Fruit fly (Drosophila melanogaster): ENCODE results near the gene E23.

Gene E23

DNA sequence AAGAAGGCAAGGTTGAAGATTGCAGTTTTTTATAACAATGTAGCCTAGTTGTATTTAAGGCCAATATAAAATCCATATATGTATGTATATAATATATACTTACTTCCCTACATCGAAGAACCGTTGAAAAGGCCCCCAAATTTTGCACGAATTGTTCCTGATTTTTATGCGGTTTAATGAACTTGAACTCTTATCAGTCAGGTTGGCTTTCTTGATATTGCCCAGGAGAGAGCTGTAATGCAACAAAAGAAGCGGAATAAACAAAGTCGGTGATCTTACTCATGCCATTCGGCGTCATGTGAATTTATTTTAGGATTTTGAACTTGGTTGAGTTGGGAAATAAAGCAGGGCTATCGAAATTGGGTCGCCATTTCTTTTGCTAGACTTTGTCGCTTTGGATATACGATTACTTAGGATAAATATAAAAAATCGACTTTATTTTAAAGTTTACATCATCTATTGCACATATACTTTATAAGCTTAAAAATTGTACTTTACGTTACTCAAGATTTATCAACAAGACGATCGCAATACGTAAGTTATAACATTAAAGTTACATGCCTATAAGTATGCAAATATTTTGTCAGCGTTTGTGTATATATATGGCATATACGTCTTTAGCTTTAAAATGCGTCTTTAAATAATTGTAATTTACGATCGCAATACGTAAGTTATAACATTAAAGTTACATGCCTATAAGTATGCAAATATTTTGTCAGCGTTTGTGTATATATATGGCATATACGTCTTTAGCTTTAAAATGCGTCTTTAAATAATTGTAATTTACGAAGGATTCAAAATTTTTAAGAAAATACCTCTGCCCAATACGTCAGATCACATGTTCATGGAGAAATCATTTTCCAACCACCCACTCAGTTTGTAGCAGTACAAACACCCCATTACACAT lies 2.4 kb upstream of the E23 start, which contains the start of gene CG8838:
Gene CG8838 (plus strand): TSS at position 857 of the 907 bp plus-strand sequence.
- peak; percentile 60 for TF ChIP-seq noc (tag; optimal IDR thresholded peaks at IDR 0.05)

DNA sequence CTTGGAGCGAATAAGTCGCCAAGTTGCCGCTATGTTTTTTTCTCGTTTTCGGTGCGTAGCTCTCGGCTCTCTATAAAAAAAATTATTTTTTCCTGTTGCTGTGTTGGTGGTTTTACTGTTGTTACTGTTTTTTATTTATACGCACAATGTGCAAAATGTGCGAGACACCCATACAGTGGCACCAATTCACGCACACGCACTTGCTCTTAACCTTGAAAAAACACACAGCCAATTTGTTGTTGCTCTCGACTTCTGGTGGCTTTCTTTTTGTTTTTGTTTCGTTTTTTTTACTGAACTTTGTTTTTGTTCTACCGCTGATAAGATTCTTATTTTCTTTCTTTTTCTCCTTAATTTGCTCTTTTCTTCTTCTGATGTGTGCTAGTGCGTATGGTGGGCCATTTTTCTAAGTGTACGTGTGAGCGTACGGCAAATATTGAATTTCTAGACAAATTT lies 1.6 kb upstream of the E23 start:
- TF ChIP-seq noc (tag; optimal IDR thresholded peaks at IDR 0.05) = peak; percentile 77

- no peak for TF ChIP-seq noc (tag; optimal IDR thresholded peaks at IDR 0.05)
These were observed 1.2 kb upstream of the E23 start for dm6 chr2L:3355791-3356190.

DNA sequence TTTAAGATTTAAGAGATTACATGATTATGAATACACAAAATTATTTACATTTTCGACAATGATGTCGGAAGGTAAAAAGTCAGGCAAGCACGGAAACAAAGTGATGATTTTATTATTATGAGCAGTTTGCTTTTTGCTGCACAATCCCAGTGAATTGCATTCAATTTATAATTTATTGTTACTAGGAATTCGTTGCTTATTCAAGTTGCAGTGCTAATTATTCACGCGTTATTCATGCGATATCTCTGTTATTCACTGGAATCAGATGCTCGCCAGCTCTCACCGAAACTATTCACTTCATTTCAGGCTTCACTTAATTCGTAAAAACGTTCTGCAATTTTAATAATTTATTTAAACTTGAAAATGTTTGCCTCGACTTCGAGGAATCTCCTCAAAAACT lies 838 bp downstream of the E23 start:
- no peak for TF ChIP-seq noc (tag; optimal IDR thresholded peaks at IDR 0.05)

dm6 chr2L:3352927-3353326 lies 1.7 kb downstream of the E23 start:
- no peak for TF ChIP-seq noc (tag; optimal IDR thresholded peaks at IDR 0.05)

DNA sequence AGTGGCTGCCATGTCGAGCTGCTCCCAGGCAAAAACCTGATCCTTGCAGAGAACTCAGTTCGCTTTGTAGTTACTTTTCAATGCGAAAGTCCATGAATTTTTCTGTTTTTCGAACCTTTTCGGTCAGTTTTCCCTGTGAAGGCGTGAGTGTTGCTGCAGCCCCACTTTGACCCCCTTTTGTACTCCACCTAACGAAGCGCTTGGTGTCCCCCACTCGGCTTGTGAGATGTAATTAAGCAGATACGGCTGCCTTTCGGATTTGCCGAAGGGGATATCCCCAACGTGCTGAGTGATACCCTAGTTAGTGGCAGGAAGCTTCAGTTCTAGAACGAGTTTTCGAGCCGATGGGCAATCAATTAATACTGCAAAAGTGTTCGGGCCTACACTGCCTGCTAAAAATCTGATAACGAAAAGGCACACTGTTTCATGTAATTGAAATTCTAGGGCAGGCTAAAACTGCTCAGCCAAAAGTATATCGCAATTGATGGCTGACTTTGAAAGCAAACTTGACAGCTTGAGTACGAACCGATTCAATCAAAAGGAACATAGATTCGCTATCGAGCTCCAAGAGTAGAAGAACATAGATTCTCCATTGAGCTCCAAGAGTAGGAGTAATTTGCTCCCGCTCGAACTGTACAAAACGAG lies 2.9 kb downstream of the E23 start:
- no peak for TF ChIP-seq noc (tag; optimal IDR thresholded peaks at IDR 0.05)

DNA sequence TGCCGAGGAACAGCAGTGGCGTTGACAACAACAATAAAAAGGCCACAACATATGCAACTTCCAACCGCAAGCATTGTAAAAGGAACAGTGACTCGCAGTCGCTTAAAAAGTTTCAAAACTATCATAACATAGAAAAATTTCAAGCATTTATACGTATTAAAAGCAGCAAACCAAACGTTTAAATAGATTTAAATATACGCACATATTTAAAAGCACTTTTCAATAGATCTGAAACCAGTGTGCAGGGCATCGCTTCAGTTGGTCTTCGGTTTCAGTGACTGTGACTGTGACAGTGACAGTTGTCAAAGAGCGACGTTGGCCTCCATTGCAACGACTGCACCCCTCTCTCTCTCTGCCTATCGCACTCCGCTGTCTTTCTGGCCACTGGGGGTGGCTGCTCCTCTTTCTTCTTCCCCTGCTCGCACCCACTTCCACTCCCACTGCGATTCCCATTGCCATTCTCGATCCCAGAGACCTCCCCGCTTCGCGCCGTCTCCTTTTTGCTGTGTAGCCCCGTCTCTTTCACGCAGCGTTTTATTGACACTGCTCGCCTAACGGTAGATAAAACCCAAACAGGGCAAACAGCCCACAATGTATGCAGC lies 6.4 kb downstream of the E23 start:
- no peak for TF ChIP-seq noc (tag; optimal IDR thresholded peaks at IDR 0.05)

DNA sequence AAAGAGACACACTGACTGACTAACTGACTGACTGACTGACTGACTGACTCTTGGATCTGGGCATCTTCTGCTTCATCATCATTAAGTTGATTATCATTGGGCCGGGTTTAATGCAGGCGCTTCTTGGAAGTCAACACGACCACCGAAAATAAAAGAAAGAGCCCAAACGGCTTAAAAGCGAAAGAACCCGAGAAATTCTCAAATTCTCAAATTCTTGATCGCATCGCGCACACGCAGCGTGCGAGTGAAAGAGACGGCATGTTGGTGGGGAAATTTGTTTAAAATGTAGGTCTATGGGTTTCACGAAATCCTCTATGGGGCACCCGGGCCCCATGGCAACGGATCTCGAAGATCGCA lies 8.2 kb downstream of the E23 start:
- TF ChIP-seq noc (tag; optimal IDR thresholded peaks at IDR 0.05) = no peak

dm6 chr2L:3345763-3346482 lies 8.7 kb downstream of the E23 start:
- no peak for TF ChIP-seq noc (tag; optimal IDR thresholded peaks at IDR 0.05)

DNA sequence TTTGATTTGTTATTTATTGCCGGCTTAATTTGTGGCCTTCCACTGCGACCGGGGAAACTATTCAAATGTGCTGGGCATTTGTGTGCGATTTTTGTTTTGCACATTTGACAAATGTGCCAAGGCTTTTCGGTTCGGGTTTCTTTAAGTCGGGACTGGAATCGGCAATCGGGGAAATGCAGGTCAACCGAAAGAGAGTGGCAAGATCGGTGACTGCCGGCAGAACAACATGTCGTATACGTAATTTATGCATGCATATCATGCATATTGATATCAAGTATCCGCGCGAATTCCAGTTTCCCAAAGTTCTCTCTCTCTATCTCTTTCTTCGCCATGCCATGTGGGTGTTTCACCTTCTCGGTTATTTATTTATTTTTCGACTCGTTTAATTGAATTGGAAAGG lies 12.3 kb downstream of the E23 start:
- TF ChIP-seq noc (tag; optimal IDR thresholded peaks at IDR 0.05) = no peak

DNA sequence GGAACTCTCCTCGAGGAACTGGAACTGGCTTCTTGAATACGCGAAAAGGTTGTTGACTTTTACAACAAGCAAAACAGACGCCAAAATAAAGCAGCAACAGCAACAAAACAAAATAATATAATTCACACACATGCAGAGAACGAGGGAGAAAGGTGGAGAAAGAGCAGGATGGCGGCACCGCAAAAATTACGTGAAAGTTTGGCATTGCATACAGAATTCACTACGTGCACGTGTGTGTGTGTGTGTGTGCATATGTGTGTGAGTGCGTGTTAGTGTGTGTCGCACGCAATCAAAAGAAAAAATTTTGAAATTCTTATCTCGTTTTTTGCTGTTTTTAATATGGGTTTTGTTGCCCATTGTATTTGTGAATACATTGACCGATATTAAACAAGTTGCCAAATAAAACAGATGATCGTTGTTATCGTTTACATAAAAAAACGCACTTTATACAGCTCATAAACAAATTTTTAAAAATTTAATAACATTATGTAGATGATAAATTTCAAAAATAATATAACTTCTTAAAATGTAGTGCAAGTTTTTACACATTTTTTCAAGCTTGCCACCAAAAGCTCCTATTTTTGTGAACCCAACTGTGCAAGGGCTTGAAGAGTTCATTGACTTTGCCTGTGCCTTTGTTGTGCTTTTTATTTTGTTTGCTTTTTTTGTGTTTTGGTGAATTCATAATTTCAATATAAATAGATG lies 13.2 kb downstream of the E23 start:
- TF ChIP-seq noc (tag; optimal IDR thresholded peaks at IDR 0.05) = peak; percentile 55

DNA sequence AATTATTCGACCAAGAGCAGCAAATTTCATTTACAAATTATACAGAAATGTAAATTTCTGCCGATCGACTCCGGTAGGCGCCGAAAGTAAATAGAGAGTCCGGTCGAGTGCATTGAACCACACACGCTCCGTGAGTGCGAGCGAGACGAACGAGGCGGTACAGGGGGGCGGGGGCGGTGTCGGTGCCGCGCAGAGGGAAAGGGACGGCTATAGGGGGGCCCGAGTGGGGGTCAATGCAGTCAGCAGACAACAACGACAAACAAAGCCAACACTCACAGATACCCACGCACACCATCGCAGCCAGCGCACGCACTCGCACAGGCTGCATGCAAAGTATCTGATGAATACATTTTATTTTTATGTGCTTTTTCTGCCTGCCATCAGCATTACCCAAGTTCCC lies 15.2 kb downstream of the E23 start:
- no peak for TF ChIP-seq noc (tag; optimal IDR thresholded peaks at IDR 0.05)

- no peak for TF ChIP-seq noc (tag; optimal IDR thresholded peaks at IDR 0.05)
These were observed 15.9 kb downstream of the E23 start for dm6 chr2L:3338566-3339215.

dm6 chr2L:3332514-3332913 lies 22.1 kb downstream of the E23 start, which contains the start of gene CG15408:
Gene CG15408, plus strand, starts transcription at chr2L:3332814.
- no peak for TF ChIP-seq noc (tag; optimal IDR thresholded peaks at IDR 0.05)

- TF ChIP-seq noc (tag; optimal IDR thresholded peaks at IDR 0.05) = no peak
These were observed 24.0 kb downstream of the E23 start, which contains the start of gene CG3285 for dm6 chr2L:3330628-3331027. Gene CG3285, plus strand, starts transcription at chr2L:3330928.

All from whole organism, larva.